Worm (Caenorhabditis elegans): ENCODE data around the gene znf-598.

ce11 chrII:7059274-7059757, 33.7 kb downstream of the znf-598 start:
- TF ChIP-seq ztf-29 (GFP tag; IDR thresholded peaks at IDR 0.05) (no peak), klf-2 (GFP tag; conservative IDR thresholded peaks at IDR 0.05) (no peak), cog-1 (tag; optimal IDR thresholded peaks at IDR 0.05) (no peak), T22C8.4 (GFP tag; IDR thresholded peaks at IDR 0.05) (no peak), ref-1 (GFP tag; conservative IDR thresholded peaks at IDR 0.05) (no peak), med-1 (GFP tag; optimal IDR thresholded peaks at IDR 0.05; ENCODE audit: insufficient read depth) (no peak), ztf-23 (GFP tag; IDR thresholded peaks at IDR 0.05) (no peak), flt-1 (GFP tag; IDR thresholded peaks at IDR 0.05) (no peak)

Data from whole organism, midembryonic.